Worm (Caenorhabditis elegans): ENCODE measurements around the gene Y69A2AR.1.

ce11 chrIV:2709590-2710201 is 42.8 kb downstream of the Y69A2AR.1 start:
- TF ChIP-seq lin-39 (tag; optimal IDR thresholded peaks at IDR 0.05): no peak
- no peak for TF ChIP-seq nhr-12 (tag; optimal IDR thresholded peaks at IDR 0.05)
